Worm (Caenorhabditis elegans) whole organism, late embryonic: ENCODE data around the gene C05C12.5.

Source experiments
- C38D4.7 ChIP-seq: fragments of 200-800 bp; sonication (Bioruptor generic); optimal IDR thresholded peaks from 2 replicates; lab custom pipeline; 2018; ENCODE audit warnings: mild to moderate bottlenecking, missing genetic modification characterization, moderate library complexity, missing compliant biosample characterization
- F13H6.1 ChIP-seq: sonication (generic microtip); optimal IDR thresholded peaks from 2 replicates; lab custom pipeline; 2016; ENCODE audit warnings: missing genetic modification characterization, missing compliant biosample characterization
- elt-2 ChIP-seq: sonication (generic microtip); optimal IDR thresholded peaks from 2 replicates; lab custom pipeline; 2016; ENCODE audit warnings: missing genetic modification reagents, missing genetic modification characterization, missing compliant biosample characterization
- fkh-10 ChIP-seq: fragments of 150-350 bp; optimal IDR thresholded peaks from 2 replicates; lab custom pipeline; 2014; ENCODE audit warnings: missing biosample characterization, missing genetic modification reagents, missing genetic modification characterization
- hlh-15 ChIP-seq: sonication (generic microtip); optimal IDR thresholded peaks from 2 replicates; lab custom pipeline; 2016; ENCODE audit warnings: missing genetic modification characterization, missing compliant biosample characterization
- nhr-11 ChIP-seq: fragments of 150-350 bp; optimal IDR thresholded peaks from 2 replicates; lab custom pipeline; 2014; ENCODE audit warnings: missing biosample characterization, missing genetic modification characterization
- unc-55 ChIP-seq: sonication (generic microtip); optimal IDR thresholded peaks from 2 replicates; lab custom pipeline; 2017; ENCODE audit warnings: missing biosample characterization, missing genetic modification reagents, missing genetic modification characterization

DNA sequence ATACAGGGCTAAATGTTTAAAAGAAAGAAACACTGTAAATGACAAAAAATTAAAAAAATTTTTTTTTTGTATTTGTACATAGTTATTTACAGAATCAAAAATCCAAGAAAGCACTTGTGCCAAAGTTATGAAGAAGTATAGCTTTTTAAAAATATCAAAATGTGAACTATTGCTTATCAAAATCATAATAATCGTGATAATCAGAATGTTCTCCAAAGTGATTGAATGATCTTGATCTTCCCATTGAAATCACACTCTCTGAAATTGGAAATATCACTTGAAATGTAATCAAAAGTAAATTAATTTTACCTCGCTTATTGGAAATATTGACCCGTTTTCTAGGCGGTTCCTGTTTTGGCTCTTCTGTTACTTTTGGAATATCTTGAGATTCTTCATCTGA lies 34.4 kb downstream of the C05C12.5 start:
- TF ChIP-seq fkh-10 (GFP tag; lab: Kevin White, UChicago) (no peak), nhr-11 (tag; lab: Kevin White, UChicago) (no peak), hlh-15 (no peak), unc-55 (GFP tag; lab: Kevin White, UChicago) (no peak), elt-2 (tag; lab: Kevin White, UChicago) (no peak), F13H6.1 (tag; lab: Kevin White, UChicago) (no peak), C38D4.7 (GFP tag; lab: Kevin White, UChicago) (no peak)
